Worm (Caenorhabditis elegans): ENCODE results near the gene Y38E10A.14.

The Y38E10A.14 gene

DNA sequence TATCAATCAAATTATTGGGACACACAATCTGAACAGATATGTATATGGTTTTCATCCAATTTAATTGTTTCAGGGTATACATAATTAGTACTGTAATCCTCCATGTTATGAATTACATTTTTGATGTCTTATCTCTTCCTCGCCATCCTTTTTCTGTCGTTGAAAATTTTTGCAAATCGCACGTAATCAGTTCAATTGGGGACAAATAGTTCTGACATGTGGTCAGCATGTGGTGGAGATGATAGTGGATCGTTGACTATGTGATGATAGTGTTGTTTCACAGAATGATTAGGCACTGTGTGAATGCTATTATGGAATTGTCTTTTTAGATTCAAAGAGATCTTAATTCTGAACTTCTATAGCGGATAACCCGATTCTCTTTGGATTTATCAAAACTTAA, 8.9 kb downstream of the Y38E10A.14 start:
- TF ChIP-seq ceh-31 (tag; optimal IDR thresholded peaks at IDR 0.05) (no peak), pqm-1 (tag; optimal IDR thresholded peaks at IDR 0.05) (no peak), tbx-2 (tag; optimal IDR thresholded peaks at IDR 0.05) (no peak), K02D7.2 (tag; optimal IDR thresholded peaks at IDR 0.05) (no peak), ztf-16 (tag; optimal IDR thresholded peaks at IDR 0.05) (no peak), mec-3 (tag; optimal IDR thresholded peaks at IDR 0.05; ENCODE audit: borderline replicate concordance) (no peak), fax-1 (tag; optimal IDR thresholded peaks at IDR 0.05) (no peak), hlh-15 (tag; optimal IDR thresholded peaks at IDR 0.05) (no peak), Y22D7AL.16 (tag; optimal IDR thresholded peaks at IDR 0.05) (no peak), ceh-24 (tag; optimal IDR thresholded peaks at IDR 0.05) (no peak), ceh-22 (tag; optimal IDR thresholded peaks at IDR 0.05) (no peak), pha-2 (tag; optimal IDR thresholded peaks at IDR 0.05) (no peak), fkh-6 (tag; optimal IDR thresholded peaks at IDR 0.05) (no peak), sox-4 (tag; optimal IDR thresholded peaks at IDR 0.05) (no peak), nfya-1 (tag; optimal IDR thresholded peaks at IDR 0.05) (no peak), fkh-10 (GFP tag; optimal IDR thresholded peaks at IDR 0.05) (no peak)

ce11 chrII:12612218-12612617, 12.1 kb downstream of the Y38E10A.14 start, which contains the start of gene nspe-4:
Gene nspe-4, plus strand, starts transcription at chrII:12612518.
- TF ChIP-seq ceh-6 (GFP tag; optimal IDR thresholded peaks at IDR 0.05): no peak
- TF ChIP-seq ceh-45 (GFP tag; IDR thresholded peaks at IDR 0.05): no peak
- TF ChIP-seq ztf-16 (tag; optimal IDR thresholded peaks at IDR 0.05): no peak
- no peak for TF ChIP-seq pha-2 (tag; optimal IDR thresholded peaks at IDR 0.05)
- no peak for TF ChIP-seq hlh-8 (tag; optimal IDR thresholded peaks at IDR 0.05)
- TF ChIP-seq npax-4 (tag; optimal IDR thresholded peaks at IDR 0.05): no peak
- no peak for TF ChIP-seq ceh-14 (tag; optimal IDR thresholded peaks at IDR 0.05)
- TF ChIP-seq ttx-3 (tag; optimal IDR thresholded peaks at IDR 0.05): no peak
- no peak for TF ChIP-seq ceh-31 (tag; optimal IDR thresholded peaks at IDR 0.05)
- no peak for TF ChIP-seq hlh-15 (tag; optimal IDR thresholded peaks at IDR 0.05)
- no peak for TF ChIP-seq hlh-30 (tag; optimal IDR thresholded peaks at IDR 0.05; ENCODE audit: insufficient read depth)
- TF ChIP-seq ceh-48 (tag; optimal IDR thresholded peaks at IDR 0.05): no peak
- no peak for TF ChIP-seq hlh-6 (tag; optimal IDR thresholded peaks at IDR 0.05)
- no peak for TF ChIP-seq ceh-22 (tag; optimal IDR thresholded peaks at IDR 0.05)
- no peak for TF ChIP-seq gmeb-2 (tag; optimal IDR thresholded peaks at IDR 0.05)
- TF ChIP-seq ceh-18 (tag; optimal IDR thresholded peaks at IDR 0.05): no peak
- TF ChIP-seq zip-5 (tag; optimal IDR thresholded peaks at IDR 0.05): no peak

- TF ChIP-seq dmd-4 (tag; optimal IDR thresholded peaks at IDR 0.05; ENCODE audit: borderline replicate concordance): no peak
- TF ChIP-seq ceh-2 (tag; optimal IDR thresholded peaks at IDR 0.05): no peak
- TF ChIP-seq ceh-34 (tag; optimal IDR thresholded peaks at IDR 0.05): no peak
- no peak for TF ChIP-seq rnt-1 (tag; optimal IDR thresholded peaks at IDR 0.05)
- TF ChIP-seq fkh-10 (GFP tag; optimal IDR thresholded peaks at IDR 0.05): no peak
- no peak for TF ChIP-seq ceh-48 (tag; optimal IDR thresholded peaks at IDR 0.05)
- TF ChIP-seq C38D4.7 (GFP tag; optimal IDR thresholded peaks at IDR 0.05): no peak
- no peak for TF ChIP-seq ama-1 (optimal IDR thresholded peaks at IDR 0.05)
- no peak for TF ChIP-seq dve-1 (tag; optimal IDR thresholded peaks at IDR 0.05)
Observed at ce11 chrII:12608653-12609052, 15.7 kb downstream of the Y38E10A.14 start, which contains the start of gene Y38E10A.9. Gene Y38E10A.9, plus strand, starts transcription at chrII:12608953.

ce11 chrII:12606900-12607299, 17.4 kb downstream of the Y38E10A.14 start, which contains the start of gene Y38E10A.8:
Gene Y38E10A.8, plus strand, starts transcription at chrII:12607200.
- TF ChIP-seq pat-9 (tag; optimal IDR thresholded peaks at IDR 0.05) (no peak), dmd-4 (tag; optimal IDR thresholded peaks at IDR 0.05; ENCODE audit: borderline replicate concordance) (no peak), pqm-1 (tag; optimal IDR thresholded peaks at IDR 0.05) (no peak), ceh-24 (tag; optimal IDR thresholded peaks at IDR 0.05) (no peak), pha-2 (tag; optimal IDR thresholded peaks at IDR 0.05) (no peak), hlh-6 (tag; optimal IDR thresholded peaks at IDR 0.05) (no peak), ceh-30 (tag; optimal IDR thresholded peaks at IDR 0.05) (no peak), C38D4.7 (GFP tag; optimal IDR thresholded peaks at IDR 0.05) (no peak), nhr-232 (tag; optimal IDR thresholded peaks at IDR 0.05) (no peak), fkh-6 (tag; optimal IDR thresholded peaks at IDR 0.05) (no peak)

All from whole organism, late embryonic.